Fruit fly (Drosophila melanogaster): ENCODE measurements around the gene CG13116.

CG13116 gene

dm6 chr2L:9699615-9700014, 30.1 kb upstream of the CG13116 start, which contains the start of gene hoip:
TSS of gene hoip (plus strand) at chr2L:9699791.
- TF ChIP-seq rn (GFP tag; IDR thresholded peaks at IDR 0.05): no peak
- TF ChIP-seq CG4496 (GFP tag; IDR thresholded peaks at IDR 0.05): peak; percentile 12; the same call in 1 of the 3 replicates

DNA sequence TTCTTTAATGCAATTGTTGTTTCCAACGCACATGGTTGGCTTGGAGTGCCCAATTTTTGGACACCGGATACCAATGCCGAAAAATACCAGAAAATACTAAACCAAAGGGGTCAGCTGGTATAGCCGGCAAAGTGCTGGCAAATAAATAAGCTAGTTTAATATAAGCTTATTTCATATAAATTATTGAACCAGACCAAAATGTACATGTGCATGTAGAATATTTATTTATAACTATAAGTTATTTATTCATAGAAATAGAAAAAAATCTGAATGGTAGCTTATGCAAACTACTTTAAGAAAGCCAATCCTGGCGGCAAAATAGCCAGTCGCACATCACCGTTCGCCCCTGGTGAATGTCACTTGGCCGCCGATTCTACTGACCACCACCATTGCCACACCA, 29.3 kb upstream of the CG13116 start, which contains the start of gene pelo:
Gene pelo (plus strand): TSS at position 357 of the 400 bp plus-strand sequence.
- TF ChIP-seq rn (GFP tag; IDR thresholded peaks at IDR 0.05): no peak
- no peak for TF ChIP-seq CG13204 (GFP tag; optimal IDR thresholded peaks at IDR 0.05)
- TF ChIP-seq CG9948 (tag; optimal IDR thresholded peaks at IDR 0.05): peak; percentile 23
- TF ChIP-seq CG12605 (GFP tag; IDR thresholded peaks at IDR 0.05): no peak
- TF ChIP-seq CG34367 (tag; optimal IDR thresholded peaks at IDR 0.05): peak; percentile 39
- peak; percentile 41 for TF ChIP-seq EcR (GFP tag; optimal IDR thresholded peaks at IDR 0.05)
- TF ChIP-seq CG8159 (tag; optimal IDR thresholded peaks at IDR 0.05): peak; percentile 43
- no peak for TF ChIP-seq Pif1B (GFP tag; optimal IDR thresholded peaks at IDR 0.05)
- no peak for TF ChIP-seq CG14655 (GFP tag; optimal IDR thresholded peaks at IDR 0.05)
- TF ChIP-seq CG32121 (GFP tag; IDR thresholded peaks at IDR 0.05): 0 out of 2 replicates have a peak, but pooled peaks have one; percentile 26
- TF ChIP-seq Pif1A (GFP tag; optimal IDR thresholded peaks at IDR 0.05): no peak
- TF ChIP-seq CG8301 (tag; optimal IDR thresholded peaks at IDR 0.05): peak; percentile 19
- no peak for TF ChIP-seq Ets98B (GFP tag; IDR thresholded peaks at IDR 0.05)
- no peak for TF ChIP-seq D1 (tag; optimal IDR thresholded peaks at IDR 0.05)
- no peak for TF ChIP-seq CG10348 (GFP tag; IDR thresholded peaks at IDR 0.05)
- TF ChIP-seq CG4496 (GFP tag; IDR thresholded peaks at IDR 0.05): peak; percentile 47; the same call in 1 of the 3 replicates
- no peak for TF ChIP-seq fd96Ca (GFP tag; IDR thresholded peaks at IDR 0.05)
- peak; percentile 47 for TF ChIP-seq Snoo (tag; optimal IDR thresholded peaks at IDR 0.05)
- peak; percentile 42 for TF ChIP-seq CG15710 (tag; optimal IDR thresholded peaks at IDR 0.05)
- TF ChIP-seq gl (tag; optimal IDR thresholded peaks at IDR 0.05): no peak
- peak; percentile 21 for TF ChIP-seq CG17806 (tag; optimal IDR thresholded peaks at IDR 0.05)

- TF ChIP-seq CG34367 (tag; optimal IDR thresholded peaks at IDR 0.05) (no peak), CG4496 (GFP tag; IDR thresholded peaks at IDR 0.05) (no peak), D1 (tag; optimal IDR thresholded peaks at IDR 0.05) (no peak)
Measured at dm6 chr2L:9703000-9703399, 26.7 kb upstream of the CG13116 start.

- TF ChIP-seq Ets98B (GFP tag; IDR thresholded peaks at IDR 0.05): peak; percentile 4; the same call in 1 of the 2 replicates
- no peak for TF ChIP-seq Snoo (tag; optimal IDR thresholded peaks at IDR 0.05)
- no peak for TF ChIP-seq rn (GFP tag; IDR thresholded peaks at IDR 0.05)
Measured at dm6 chr2L:9704343-9704742, 25.4 kb upstream of the CG13116 start.

DNA sequence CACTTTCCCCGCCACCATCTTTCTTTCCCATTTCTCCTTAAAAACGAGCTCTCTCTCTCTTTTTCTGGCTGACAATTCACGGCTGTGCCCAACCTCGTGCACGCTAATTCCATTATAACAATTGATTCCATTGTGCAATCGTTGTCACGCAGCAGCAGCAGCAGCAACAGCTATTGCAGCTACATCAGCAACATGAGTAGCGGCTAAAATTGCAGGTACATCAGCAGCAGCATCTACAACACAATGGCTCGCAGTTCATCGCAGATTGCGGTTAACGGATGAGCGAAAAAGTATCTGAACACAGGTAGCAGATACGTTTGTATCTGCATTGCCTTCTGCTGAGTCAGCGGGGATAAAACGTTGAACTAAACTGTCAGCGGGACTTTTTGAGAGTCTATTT, 24.4 kb upstream of the CG13116 start:
- TF ChIP-seq CG17806 (tag; optimal IDR thresholded peaks at IDR 0.05) (no peak), Pif1B (GFP tag; optimal IDR thresholded peaks at IDR 0.05) (no peak), rn (GFP tag; IDR thresholded peaks at IDR 0.05) (no peak), Snoo (tag; optimal IDR thresholded peaks at IDR 0.05) (no peak), CG8301 (tag; optimal IDR thresholded peaks at IDR 0.05) (no peak), CG9948 (tag; optimal IDR thresholded peaks at IDR 0.05) (no peak), D1 (tag; optimal IDR thresholded peaks at IDR 0.05) (no peak), CG32121 (GFP tag; IDR thresholded peaks at IDR 0.05) (no peak), CG34367 (tag; optimal IDR thresholded peaks at IDR 0.05) (no peak), CG4496 (GFP tag; IDR thresholded peaks at IDR 0.05) (no peak), Pif1A (GFP tag; optimal IDR thresholded peaks at IDR 0.05) (no peak), CG13204 (GFP tag; optimal IDR thresholded peaks at IDR 0.05) (no peak)

dm6 chr2L:9705872-9706317, 23.8 kb upstream of the CG13116 start, which contains the start of gene CG31710:
TSS of gene CG31710 (minus strand) at chr2L:9705954.
- no peak for TF ChIP-seq CG17806 (tag; optimal IDR thresholded peaks at IDR 0.05)
- no peak for TF ChIP-seq Pif1B (GFP tag; optimal IDR thresholded peaks at IDR 0.05)
- TF ChIP-seq fd96Ca (GFP tag; IDR thresholded peaks at IDR 0.05): no peak
- peak; percentile 12 for TF ChIP-seq Pif1A (GFP tag; optimal IDR thresholded peaks at IDR 0.05)
- no peak for TF ChIP-seq rn (GFP tag; IDR thresholded peaks at IDR 0.05)
- TF ChIP-seq Snoo (tag; optimal IDR thresholded peaks at IDR 0.05): peak; percentile 2
- no peak for TF ChIP-seq CG15710 (tag; optimal IDR thresholded peaks at IDR 0.05)
- TF ChIP-seq gl (tag; optimal IDR thresholded peaks at IDR 0.05): peak; percentile 6
- TF ChIP-seq CG12605 (GFP tag; IDR thresholded peaks at IDR 0.05): no peak
- TF ChIP-seq CG9948 (tag; optimal IDR thresholded peaks at IDR 0.05): no peak
- no peak for TF ChIP-seq CG10348 (GFP tag; IDR thresholded peaks at IDR 0.05)
- TF ChIP-seq D1 (tag; optimal IDR thresholded peaks at IDR 0.05): no peak
- TF ChIP-seq CG34367 (tag; optimal IDR thresholded peaks at IDR 0.05): no peak
- TF ChIP-seq CG32121 (GFP tag; IDR thresholded peaks at IDR 0.05): 0 out of 2 replicates have a peak, but pooled peaks have one; percentile 12
- no peak for TF ChIP-seq CG14655 (GFP tag; optimal IDR thresholded peaks at IDR 0.05)
- TF ChIP-seq CG13204 (GFP tag; optimal IDR thresholded peaks at IDR 0.05): no peak
- no peak for TF ChIP-seq CG8301 (tag; optimal IDR thresholded peaks at IDR 0.05)
- TF ChIP-seq EcR (GFP tag; optimal IDR thresholded peaks at IDR 0.05): peak; percentile 45
- TF ChIP-seq CG4496 (GFP tag; IDR thresholded peaks at IDR 0.05): 0 out of 3 replicates have a peak, but pooled peaks have one; percentile 32
- no peak for TF ChIP-seq CG8159 (tag; optimal IDR thresholded peaks at IDR 0.05)
- peak; percentile 37; the same call in 1 of the 2 replicates for TF ChIP-seq Ets98B (GFP tag; IDR thresholded peaks at IDR 0.05)

DNA sequence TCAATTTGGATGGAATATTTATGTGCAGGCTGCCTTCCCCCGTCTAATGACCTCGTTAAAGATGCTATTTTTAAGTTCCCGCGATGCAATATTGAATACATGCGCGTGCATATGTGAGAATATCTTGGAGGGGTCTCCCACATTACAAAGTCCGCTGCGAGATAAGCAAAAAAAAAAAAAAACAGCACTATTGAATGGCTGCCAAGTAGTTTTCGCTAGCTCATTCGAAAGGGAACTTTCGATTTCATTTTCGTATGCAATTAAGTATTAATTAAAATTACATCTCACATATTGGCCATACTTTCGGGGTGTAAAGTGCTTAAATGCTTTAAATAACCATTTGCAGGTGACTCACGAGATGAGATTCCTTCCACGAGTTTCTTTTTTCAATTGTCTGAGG, 22.6 kb upstream of the CG13116 start:
- TF ChIP-seq Pif1A (GFP tag; optimal IDR thresholded peaks at IDR 0.05): no peak
- no peak for TF ChIP-seq fd96Ca (GFP tag; IDR thresholded peaks at IDR 0.05)
- TF ChIP-seq rn (GFP tag; IDR thresholded peaks at IDR 0.05): no peak
- TF ChIP-seq CG12605 (GFP tag; IDR thresholded peaks at IDR 0.05): no peak
- TF ChIP-seq CG13204 (GFP tag; optimal IDR thresholded peaks at IDR 0.05): no peak
- TF ChIP-seq Snoo (tag; optimal IDR thresholded peaks at IDR 0.05): no peak
- peak; percentile 60 for TF ChIP-seq CG14655 (GFP tag; optimal IDR thresholded peaks at IDR 0.05)
- no peak for TF ChIP-seq EcR (GFP tag; optimal IDR thresholded peaks at IDR 0.05)
- TF ChIP-seq CG10348 (GFP tag; IDR thresholded peaks at IDR 0.05): no peak
- no peak for TF ChIP-seq CG9948 (tag; optimal IDR thresholded peaks at IDR 0.05)
- no peak for TF ChIP-seq Pif1B (GFP tag; optimal IDR thresholded peaks at IDR 0.05)
- TF ChIP-seq CG8301 (tag; optimal IDR thresholded peaks at IDR 0.05): peak; percentile 26
- no peak for TF ChIP-seq D1 (tag; optimal IDR thresholded peaks at IDR 0.05)
- TF ChIP-seq CG17806 (tag; optimal IDR thresholded peaks at IDR 0.05): no peak
- no peak for TF ChIP-seq CG15710 (tag; optimal IDR thresholded peaks at IDR 0.05)
- peak; percentile 58 for TF ChIP-seq CG32121 (GFP tag; IDR thresholded peaks at IDR 0.05)
- no peak for TF ChIP-seq CG34367 (tag; optimal IDR thresholded peaks at IDR 0.05)
- peak; percentile 31 for TF ChIP-seq CG8159 (tag; optimal IDR thresholded peaks at IDR 0.05)
- TF ChIP-seq Ets98B (GFP tag; IDR thresholded peaks at IDR 0.05): peak; percentile 57
- TF ChIP-seq CG4496 (GFP tag; IDR thresholded peaks at IDR 0.05): peak; percentile 61; the same call in 1 of the 3 replicates
- peak; percentile 52 for TF ChIP-seq gl (tag; optimal IDR thresholded peaks at IDR 0.05)

Measured in whole organism, pupa.